Worm (Caenorhabditis elegans): ENCODE results near the gene nra-4.

DNA sequence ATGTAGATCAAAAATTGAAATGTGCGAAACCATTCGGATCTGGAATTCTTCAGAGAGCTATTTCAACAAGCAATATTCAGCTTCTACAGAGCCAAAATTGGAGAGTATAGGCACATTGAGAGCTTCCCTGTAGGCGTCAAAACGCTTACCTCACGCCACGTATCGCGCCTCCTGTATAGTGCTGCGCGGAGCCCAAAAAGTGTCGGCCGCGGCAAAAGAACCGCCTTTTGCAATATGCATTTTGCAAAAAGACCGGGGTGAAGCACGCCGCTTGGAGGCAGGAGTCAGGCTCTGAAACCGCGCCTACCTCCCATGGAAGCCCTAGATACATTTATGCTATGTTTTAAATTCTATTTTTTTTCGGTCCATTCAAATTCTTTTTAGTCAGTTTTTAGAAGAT lies 3.3 kb upstream of the nra-4 start:
- no peak for TF ChIP-seq tra-4 (tag; optimal IDR thresholded peaks at IDR 0.05)
- no peak for TF ChIP-seq hnd-1 (tag; optimal IDR thresholded peaks at IDR 0.05)
- TF ChIP-seq flt-1 (GFP tag; IDR thresholded peaks at IDR 0.05) = no peak
- TF ChIP-seq ama-1 (optimal IDR thresholded peaks at IDR 0.05) = no peak
- TF ChIP-seq pes-1 (GFP tag; IDR thresholded peaks at IDR 0.05) = no peak
- no peak for TF ChIP-seq hmbx-1 (tag; optimal IDR thresholded peaks at IDR 0.05)
- no peak for TF ChIP-seq ceh-13 (GFP tag; optimal IDR thresholded peaks at IDR 0.05)
- TF ChIP-seq scrt-1 (GFP tag; IDR thresholded peaks at IDR 0.05) = no peak
- TF ChIP-seq aly-1 (tag; optimal IDR thresholded peaks at IDR 0.05) = no peak
- no peak for TF ChIP-seq tbx-37 (GFP tag; conservative IDR thresholded peaks at IDR 0.05)
